Fruit fly (Drosophila melanogaster): ENCODE data around the gene Atg1.

Gene Atg1

DNA sequence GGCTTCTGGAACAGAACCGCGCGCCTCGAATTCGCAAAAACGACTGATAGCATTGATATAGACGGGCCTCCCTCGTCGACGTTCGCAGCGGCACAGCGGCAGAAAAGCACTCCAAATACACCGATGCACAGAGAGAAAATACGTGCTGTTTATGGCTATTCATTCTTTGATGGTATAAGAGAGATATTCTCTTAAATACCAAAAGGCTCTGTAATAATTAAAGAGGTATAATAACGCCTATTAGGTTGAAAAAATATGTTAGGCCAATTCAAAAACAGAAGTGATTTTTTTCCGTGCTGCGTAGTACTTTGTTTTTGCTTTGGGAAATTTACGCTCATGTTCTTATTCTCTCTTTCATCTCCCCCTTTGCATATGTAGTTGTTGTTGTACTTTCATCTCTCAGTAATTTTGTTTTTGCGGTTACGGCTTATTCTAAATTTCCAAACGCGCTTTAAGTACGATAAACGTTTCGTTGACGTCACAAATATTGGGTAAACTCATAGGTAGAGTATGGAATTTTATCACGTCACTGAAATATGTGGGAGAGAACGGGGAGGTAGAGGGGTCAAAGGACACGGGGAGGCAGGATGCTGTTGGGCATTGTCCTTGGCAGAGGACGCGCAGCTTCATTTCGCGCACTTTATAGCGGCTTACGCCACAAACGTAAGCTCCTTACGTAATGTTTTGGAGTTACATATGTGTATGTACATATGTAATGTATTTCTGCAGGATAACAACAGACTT is 38.3 kb upstream of the Atg1 start, which contains the start of gene nebu (continued):
- TF ChIP-seq mam (GFP tag; optimal IDR thresholded peaks at IDR 0.05), result peak; percentile 98
- peak; percentile 93 for TF ChIP-seq Chrac-16 (GFP tag; optimal IDR thresholded peaks at IDR 0.05)
- TF ChIP-seq C15 (GFP tag; IDR thresholded peaks at IDR 0.05), result peak; percentile 92
- TF ChIP-seq CG7987 (GFP tag; optimal IDR thresholded peaks at IDR 0.05), result peak; percentile 79
- TF ChIP-seq luna (GFP tag; optimal IDR thresholded peaks at IDR 0.05), result peak; percentile 98
- TF ChIP-seq CG3847 (GFP tag; IDR thresholded peaks at IDR 0.05), result peak; percentile 96
- TF ChIP-seq NFAT (GFP tag; IDR thresholded peaks at IDR 0.05), result peak; percentile 96
- TF ChIP-seq ab (GFP tag; optimal IDR thresholded peaks at IDR 0.05), result peak; percentile 95
- TF ChIP-seq Ssrp (tag; optimal IDR thresholded peaks at IDR 0.05), result peak; percentile 83
- peak; percentile 72 for TF ChIP-seq CG15696 (tag; optimal IDR thresholded peaks at IDR 0.05)
- peak; percentile 96 for TF ChIP-seq Xrp1 (GFP tag; IDR thresholded peaks at IDR 0.05)
- peak; percentile 83 for TF ChIP-seq Hey (tag; optimal IDR thresholded peaks at IDR 0.05)
- peak; percentile 51 for TF ChIP-seq Elba2 (GFP tag; optimal IDR thresholded peaks at IDR 0.05)
- TF ChIP-seq croc (GFP tag; conservative IDR thresholded peaks at IDR 0.05), result peak; percentile 80
- TF ChIP-seq CHES-1-like (GFP tag; optimal IDR thresholded peaks at IDR 0.05), result peak; percentile 98
- peak; percentile 93 for TF ChIP-seq fd96Cb (tag; optimal IDR thresholded peaks at IDR 0.05)
- TF ChIP-seq CG8388 (GFP tag; optimal IDR thresholded peaks at IDR 0.05), result peak; percentile 84
- peak; percentile 92 for TF ChIP-seq CG8089 (GFP tag; optimal IDR thresholded peaks at IDR 0.05)
- peak; percentile 88; the same call in 1 of the 2 replicates for TF ChIP-seq CkIIα-i1 (GFP tag; IDR thresholded peaks at IDR 0.05)
- peak; percentile 93 for TF ChIP-seq Nf-YA (GFP tag; IDR thresholded peaks at IDR 0.05)
- peak; percentile 96 for TF ChIP-seq Mrtf (GFP tag; IDR thresholded peaks at IDR 0.05)
- TF ChIP-seq Med (GFP tag), result peak; percentile 99
- TF ChIP-seq CG5245 (GFP tag; optimal IDR thresholded peaks at IDR 0.05), result peak; percentile 91
- TF ChIP-seq CG8478 (optimal IDR thresholded peaks at IDR 0.05), result no peak
- TF ChIP-seq tgo (GFP tag; IDR thresholded peaks at IDR 0.05), result peak; percentile 96
- TF ChIP-seq Dp (GFP tag; optimal IDR thresholded peaks at IDR 0.05), result no peak
- peak; percentile 72 for TF ChIP-seq ftz-f1 (GFP tag; optimal IDR thresholded peaks at IDR 0.05)
- TF ChIP-seq pho (GFP tag; optimal IDR thresholded peaks at IDR 0.05), result peak; percentile 99
- TF ChIP-seq bigmax (GFP tag; optimal IDR thresholded peaks at IDR 0.05), result peak; percentile 22
- peak; percentile 96 for TF ChIP-seq CG9727 (GFP tag; optimal IDR thresholded peaks at IDR 0.05)
- TF ChIP-seq CG10462 (GFP tag; optimal IDR thresholded peaks at IDR 0.05), result peak; percentile 89
- TF ChIP-seq stwl (tag; optimal IDR thresholded peaks at IDR 0.05), result no peak
- TF ChIP-seq Hr3 (GFP tag; optimal IDR thresholded peaks at IDR 0.05), result peak; percentile 93
- no peak for TF ChIP-seq CG6272 (GFP tag; IDR thresholded peaks at IDR 0.05)
- TF ChIP-seq nerfin-2 (GFP tag; IDR thresholded peaks at IDR 0.05; ENCODE audit: partially characterized antibody), result no peak
- peak; percentile 47 for TF ChIP-seq CG33557 (GFP tag; optimal IDR thresholded peaks at IDR 0.05)
- peak; percentile 97 for TF ChIP-seq Drgx (GFP tag; IDR thresholded peaks at IDR 0.05)
- peak; percentile 82 for TF ChIP-seq CG1529 (GFP tag; optimal IDR thresholded peaks at IDR 0.05)
- TF ChIP-seq HLH3B (GFP tag; IDR thresholded peaks at IDR 0.05), result peak; percentile 96
- TF ChIP-seq tx (GFP tag; optimal IDR thresholded peaks at IDR 0.05), result peak; percentile 96
- peak; percentile 97 for TF ChIP-seq bab2 (GFP tag; optimal IDR thresholded peaks at IDR 0.05)
- peak; percentile 89 for TF ChIP-seq Neu2 (GFP tag; optimal IDR thresholded peaks at IDR 0.05; ENCODE audit: borderline replicate concordance)
- peak; percentile 84 for TF ChIP-seq CG31365 (tag; optimal IDR thresholded peaks at IDR 0.05)
- peak; percentile 94 for TF ChIP-seq CG6765 (GFP tag; optimal IDR thresholded peaks at IDR 0.05)
- peak; percentile 83 for TF ChIP-seq CG10565 (GFP tag; optimal IDR thresholded peaks at IDR 0.05)
- TF ChIP-seq CoRest (tag; optimal IDR thresholded peaks at IDR 0.05), result peak; percentile 94
- peak; percentile 96 for TF ChIP-seq schlank (tag; optimal IDR thresholded peaks at IDR 0.05)
- TF ChIP-seq CG18262 (tag; optimal IDR thresholded peaks at IDR 0.05), result peak; percentile 86
- peak; percentile 96 for TF ChIP-seq fd3F (GFP tag; optimal IDR thresholded peaks at IDR 0.05)
- TF ChIP-seq yki (optimal IDR thresholded peaks at IDR 0.05), result no peak
- TF ChIP-seq CG3163 (GFP tag; optimal IDR thresholded peaks at IDR 0.05), result peak; percentile 91

Data from whole organism, embryonic.